Worm (Caenorhabditis elegans) whole organism, early embryonic: ENCODE measurements around the gene cyn-16.

ENCODE experiments used
- B0310.2 ChIP-seq: sonication (generic microtip); optimal IDR thresholded peaks from 2 replicates; lab custom pipeline; 2016; ENCODE audit warnings: mild to moderate bottlenecking, missing genetic modification characterization, missing compliant biosample characterization
- F13C5.2 ChIP-seq: sonication (generic microtip); optimal IDR thresholded peaks from 2 replicates; lab custom pipeline; 2017; ENCODE audit warnings: mild to moderate bottlenecking, missing genetic modification characterization, inconsistent platforms, missing compliant biosample characterization
- aly-1 ChIP-seq: sonication (generic microtip); optimal IDR thresholded peaks from 2 replicates; lab custom pipeline; 2016; ENCODE audit warnings: missing genetic modification characterization, missing compliant biosample characterization
- ama-1 ChIP-seq: fragments of 150-350 bp; optimal IDR thresholded peaks from 2 replicates; lab custom pipeline; 2014
- ceh-13 ChIP-seq: fragments of 200-800 bp; sonication (Bioruptor generic); optimal IDR thresholded peaks from 2 replicates; lab custom pipeline; 2018; ENCODE audit warnings: mild to moderate bottlenecking, missing genetic modification characterization, missing compliant biosample characterization
- ceh-36 ChIP-seq: sonication (generic microtip); optimal IDR thresholded peaks from 2 replicates; lab custom pipeline; 2016; ENCODE audit warnings: missing genetic modification characterization, inconsistent platforms, missing compliant biosample characterization
- ets-7 ChIP-seq: sonication (generic microtip); optimal IDR thresholded peaks from 2 replicates; lab custom pipeline; 2016; ENCODE audit warnings: missing genotype, missing genetic modification characterization, missing compliant biosample characterization
- flt-1 ChIP-seq: fragments of 200-800 bp; sonication (Bioruptor generic); IDR thresholded peaks from 2 replicates; pipeline ENCODE4 v1.3.6; 2022; ENCODE audit warnings: missing genetic modification characterization, missing compliant biosample characterization
- hmbx-1 ChIP-seq: sonication (generic microtip); optimal IDR thresholded peaks from 2 replicates; lab custom pipeline; 2016; ENCODE audit warnings: mild to moderate bottlenecking, missing genetic modification characterization, missing compliant biosample characterization
- hmg-4 ChIP-seq: fragments of 200-800 bp; sonication (Bioruptor generic); optimal IDR thresholded peaks from 2 replicates; lab custom pipeline; 2018; ENCODE audit warnings: mild to moderate bottlenecking, missing genetic modification characterization, missing compliant biosample characterization
- hnd-1 ChIP-seq: sonication (generic microtip); optimal IDR thresholded peaks from 2 replicates; lab custom pipeline; 2016; ENCODE audit warnings: missing genetic modification characterization, missing compliant biosample characterization
- pes-1 ChIP-seq: fragments of 200-800 bp; sonication (Bioruptor generic); IDR thresholded peaks from 2 replicates; pipeline ENCODE4 v1.3.6; 2022; ENCODE audit warnings: missing genetic modification reagents, missing genetic modification characterization, missing compliant biosample characterization
- scrt-1 ChIP-seq: fragments of 200-800 bp; sonication (Bioruptor generic); IDR thresholded peaks from 2 replicates; pipeline ENCODE4 v1.3.6; 2022; ENCODE audit warnings: missing genetic modification characterization, missing compliant biosample characterization
- sea-1 ChIP-seq: fragments of 200-800 bp; sonication (Bioruptor generic); conservative IDR thresholded peaks from 2 replicates; pipeline ENCODE4 v1.3.6; 2022; ENCODE audit warnings: missing genetic modification characterization, missing compliant biosample characterization
- tbx-11 ChIP-seq: fragments of 200-800 bp; sonication (Bioruptor generic); IDR thresholded peaks from 2 replicates; pipeline ENCODE4 v1.3.6; 2022; ENCODE audit warnings: missing genetic modification characterization, missing compliant biosample characterization
- tbx-37 ChIP-seq: fragments of 200-800 bp; sonication (Bioruptor generic); conservative IDR thresholded peaks from 2 replicates; pipeline ENCODE4 v1.3.6; 2022; ENCODE audit warnings: missing genetic modification reagents, missing genetic modification characterization, missing compliant biosample characterization
- tra-4 ChIP-seq: sonication (generic microtip); optimal IDR thresholded peaks from 2 replicates; lab custom pipeline; 2017; ENCODE audit warnings: missing genetic modification characterization, missing compliant biosample characterization

Gene cyn-16

DNA sequence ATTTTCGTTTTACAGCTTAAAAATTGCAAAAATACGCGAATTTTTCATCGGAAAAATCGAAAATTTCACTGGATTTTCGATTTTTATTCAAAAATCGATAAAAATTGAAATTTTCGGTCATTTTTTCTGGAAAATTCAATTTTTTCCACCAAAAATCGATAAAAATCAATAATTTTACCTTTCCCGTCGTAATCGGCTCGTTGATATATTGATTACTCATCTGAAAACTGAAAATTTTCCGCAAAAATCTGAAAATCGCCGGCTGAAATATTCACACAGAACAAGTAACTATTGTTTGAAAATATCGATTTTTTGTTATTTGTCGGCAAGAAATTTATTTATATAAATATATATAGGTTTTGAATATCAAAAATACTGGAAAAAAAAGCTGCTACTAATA lies at the start of gene cyn-16:
cyn-16 (minus strand) TSS at position 227 of the 400 bp plus-strand sequence.
- no peak for TF ChIP-seq tra-4
- TF ChIP-seq hmg-4, result no peak
- TF ChIP-seq pes-1 (GFP tag; lab: Robert Waterston, UW), result no peak
- no peak for TF ChIP-seq ama-1 (lab: Kevin White, UChicago)
- no peak for TF ChIP-seq tbx-11 (GFP tag; lab: Robert Waterston, UW)
- TF ChIP-seq hnd-1 (tag; lab: Kevin White, UChicago), result no peak
- TF ChIP-seq ets-7 (tag; lab: Kevin White, UChicago), result no peak
- TF ChIP-seq scrt-1 (GFP tag; lab: Robert Waterston, UW), result no peak
- TF ChIP-seq ceh-36 (tag; lab: Kevin White, UChicago), result no peak
- TF ChIP-seq aly-1 (tag; lab: Kevin White, UChicago), result no peak
- TF ChIP-seq sea-1 (GFP tag; lab: Robert Waterston, UW), result no peak
- TF ChIP-seq flt-1 (GFP tag; lab: Robert Waterston, UW), result no peak
- no peak for TF ChIP-seq B0310.2 (tag; lab: Kevin White, UChicago)
- no peak for TF ChIP-seq tbx-37 (GFP tag; lab: Robert Waterston, UW)
- TF ChIP-seq ceh-13, result no peak
- no peak for TF ChIP-seq hmbx-1 (tag; lab: Kevin White, UChicago)
- no peak for TF ChIP-seq F13C5.2 (tag; lab: Kevin White, UChicago)

- no peak for TF ChIP-seq pes-1 (GFP tag; lab: Robert Waterston, UW)
- no peak for TF ChIP-seq hmg-4
Observed at ce11 chrII:12081454-12081853, 44.9 kb upstream of the cyn-16 start.

DNA sequence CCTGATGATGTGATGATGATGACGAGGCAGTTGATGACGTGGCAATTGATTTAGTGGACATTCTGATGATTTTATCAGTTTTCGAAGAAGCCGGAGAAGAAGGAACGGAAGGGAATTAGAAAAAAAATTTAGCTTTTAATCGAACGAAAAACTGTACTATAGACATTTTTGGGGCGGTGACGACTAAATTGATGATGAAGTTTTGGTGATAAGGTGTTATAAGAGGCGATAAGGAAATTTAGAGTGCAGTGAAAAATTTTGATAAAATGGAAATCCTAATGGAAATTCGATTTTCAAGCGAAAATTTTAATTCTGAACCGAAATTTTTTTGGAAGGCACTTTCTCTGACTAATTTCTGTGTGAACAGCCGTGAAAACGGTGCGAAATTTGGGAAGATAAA lies 43.5 kb upstream of the cyn-16 start:
- TF ChIP-seq tra-4 (no peak), tbx-11 (GFP tag; lab: Robert Waterston, UW) (no peak), ceh-36 (tag; lab: Kevin White, UChicago) (no peak), ceh-13 (no peak), sea-1 (GFP tag; lab: Robert Waterston, UW) (no peak), flt-1 (GFP tag; lab: Robert Waterston, UW) (no peak), pes-1 (GFP tag; lab: Robert Waterston, UW) (no peak), ama-1 (lab: Kevin White, UChicago) (no peak), tbx-37 (GFP tag; lab: Robert Waterston, UW) (no peak), hnd-1 (tag; lab: Kevin White, UChicago) (no peak), hmg-4 (no peak), scrt-1 (GFP tag; lab: Robert Waterston, UW) (no peak), ets-7 (tag; lab: Kevin White, UChicago) (no peak), hmbx-1 (tag; lab: Kevin White, UChicago) (no peak), B0310.2 (tag; lab: Kevin White, UChicago) (no peak), aly-1 (tag; lab: Kevin White, UChicago) (no peak), F13C5.2 (tag; lab: Kevin White, UChicago) (no peak)

- TF ChIP-seq pes-1 (GFP tag; lab: Robert Waterston, UW) (no peak), tbx-11 (GFP tag; lab: Robert Waterston, UW) (no peak), sea-1 (GFP tag; lab: Robert Waterston, UW) (no peak), hmg-4 (no peak), tra-4 (no peak), flt-1 (GFP tag; lab: Robert Waterston, UW) (no peak), ceh-13 (no peak), B0310.2 (tag; lab: Kevin White, UChicago) (no peak), ceh-36 (tag; lab: Kevin White, UChicago) (no peak), scrt-1 (GFP tag; lab: Robert Waterston, UW) (no peak), ets-7 (tag; lab: Kevin White, UChicago) (no peak), F13C5.2 (tag; lab: Kevin White, UChicago) (no peak), aly-1 (tag; lab: Kevin White, UChicago) (no peak), hmbx-1 (tag; lab: Kevin White, UChicago) (no peak), tbx-37 (GFP tag; lab: Robert Waterston, UW) (no peak), ama-1 (lab: Kevin White, UChicago) (no peak), hnd-1 (tag; lab: Kevin White, UChicago) (no peak)
Observed at ce11 chrII:12077281-12077680, 40.7 kb upstream of the cyn-16 start.

- no peak for TF ChIP-seq B0310.2 (tag; lab: Kevin White, UChicago)
- TF ChIP-seq sea-1 (GFP tag; lab: Robert Waterston, UW), result peak; percentile 46; the same call in 1 of the 2 replicates
Observed at ce11 chrII:12076355-12076754, 39.8 kb upstream of the cyn-16 start.

DNA sequence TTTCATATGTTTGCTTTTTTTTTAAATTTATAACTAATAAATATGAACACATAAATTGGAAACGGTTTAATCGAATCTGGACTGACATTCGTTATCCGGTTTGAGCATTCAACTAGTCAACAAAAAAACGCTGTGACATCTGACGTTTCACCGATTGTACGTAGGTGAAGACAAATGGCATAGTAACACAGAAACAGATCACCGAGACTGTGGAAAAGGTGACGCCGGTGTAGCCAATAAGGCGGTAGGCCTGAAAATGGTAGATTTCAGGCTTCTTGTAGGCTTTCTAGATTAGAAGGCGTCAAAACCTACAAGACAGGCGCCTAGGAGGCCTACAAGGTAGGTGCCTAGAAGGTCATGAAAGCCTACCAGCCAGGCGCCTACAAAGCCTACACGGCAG lies 34.7 kb upstream of the cyn-16 start:
- TF ChIP-seq B0310.2 (tag; lab: Kevin White, UChicago) (no peak), hmbx-1 (tag; lab: Kevin White, UChicago) (no peak), ets-7 (tag; lab: Kevin White, UChicago) (no peak), ceh-36 (tag; lab: Kevin White, UChicago) (no peak), scrt-1 (GFP tag; lab: Robert Waterston, UW) (no peak), aly-1 (tag; lab: Kevin White, UChicago) (no peak), tbx-11 (GFP tag; lab: Robert Waterston, UW) (no peak), tbx-37 (GFP tag; lab: Robert Waterston, UW) (no peak), hmg-4 (no peak), pes-1 (GFP tag; lab: Robert Waterston, UW) (no peak), ceh-13 (no peak), flt-1 (GFP tag; lab: Robert Waterston, UW) (no peak), hnd-1 (tag; lab: Kevin White, UChicago) (no peak)

ce11 chrII:12067451-12068076 lies 31.0 kb upstream of the cyn-16 start, which contains the start of gene Y17G7B.22:
Gene Y17G7B.22 (plus strand): TSS chrII:12068026.
- TF ChIP-seq pes-1 (GFP tag; lab: Robert Waterston, UW) (no peak), tbx-11 (GFP tag; lab: Robert Waterston, UW) (no peak), tbx-37 (GFP tag; lab: Robert Waterston, UW) (no peak), scrt-1 (GFP tag; lab: Robert Waterston, UW) (no peak), aly-1 (tag; lab: Kevin White, UChicago) (no peak), ceh-36 (tag; lab: Kevin White, UChicago) (no peak), ama-1 (lab: Kevin White, UChicago) (no peak), F13C5.2 (tag; lab: Kevin White, UChicago) (no peak), flt-1 (GFP tag; lab: Robert Waterston, UW) (no peak), ets-7 (tag; lab: Kevin White, UChicago) (no peak), hmg-4 (no peak), hnd-1 (tag; lab: Kevin White, UChicago) (no peak), tra-4 (no peak)
